Worm (Caenorhabditis elegans) whole organism, young adult: ENCODE data around the gene sru-30.
A peak's percentile ranks its signal among the peaks of the same experiment; 100 is the strongest.

ENCODE experiments used
- B0336.3 ChIP-seq: fragments of 200-800 bp; sonication (Bioruptor generic); IDR thresholded peaks from 2 replicates; pipeline ENCODE4 v1.3.6; 2022; ENCODE audit warnings: missing genetic modification characterization, missing compliant biosample characterization
- F33H1.4 ChIP-seq: fragments of 200-800 bp; sonication (Bioruptor generic); IDR thresholded peaks from 2 replicates; pipeline ENCODE4 v1.3.6; 2022; ENCODE audit warnings: missing genetic modification reagents, missing genetic modification characterization, missing compliant biosample characterization
- F37B4.10 ChIP-seq: fragments of 200-800 bp; sonication (Bioruptor generic); IDR thresholded peaks from 2 replicates; pipeline ENCODE4 v1.3.6; 2022; ENCODE audit warnings: missing genetic modification characterization, missing compliant biosample characterization
- F39B2.1 ChIP-seq: fragments of 200-800 bp; sonication (Bioruptor generic); IDR thresholded peaks from 2 replicates; pipeline ENCODE4 v1.3.6; 2022; ENCODE audit warnings: missing genetic modification reagents, missing genetic modification characterization, missing compliant biosample characterization
- F52B5.7 ChIP-seq: sonication (generic microtip); optimal IDR thresholded peaks from 2 replicates; lab custom pipeline; 2016; ENCODE audit warnings: mild to moderate bottlenecking, missing genetic modification characterization, missing compliant biosample characterization
- F57A8.1 ChIP-seq: fragments of 200-800 bp; sonication (Bioruptor generic); optimal IDR thresholded peaks from 2 replicates; lab custom pipeline; 2018; ENCODE audit warnings: mild to moderate bottlenecking, missing genetic modification characterization, moderate library complexity, missing compliant biosample characterization
- F57C9.4 ChIP-seq: sonication (generic microtip); optimal IDR thresholded peaks from 2 replicates; lab custom pipeline; 2017; ENCODE audit warnings: mild to moderate bottlenecking, missing genetic modification characterization, missing compliant biosample characterization
- T26A5.8 ChIP-seq: sonication (generic microtip); optimal IDR thresholded peaks from 2 replicates; lab custom pipeline; 2016; ENCODE audit warnings: missing genetic modification characterization, missing compliant biosample characterization
- Y79H2A.3 ChIP-seq: fragments of 200-800 bp; sonication (Bioruptor generic); conservative IDR thresholded peaks from 2 replicates; pipeline ENCODE4 v1.3.6; 2022; ENCODE audit warnings: missing genetic modification reagents, missing genetic modification characterization, missing compliant biosample characterization
- athp-1 ChIP-seq: sonication (generic microtip); optimal IDR thresholded peaks from 2 replicates; lab custom pipeline; 2017; ENCODE audit warnings: mild to moderate bottlenecking, missing genetic modification characterization, missing compliant biosample characterization
- attf-3 ChIP-seq: fragments of 200-800 bp; sonication (Bioruptor generic); conservative IDR thresholded peaks from 2 replicates; pipeline ENCODE4 v1.3.6; 2022; ENCODE audit warnings: missing genetic modification reagents, missing genetic modification characterization, missing compliant biosample characterization
- attf-6 ChIP-seq: fragments of 200-800 bp; sonication (Bioruptor generic); IDR thresholded peaks from 2 replicates; pipeline ENCODE4 v1.3.6; 2022; ENCODE audit warnings: missing genetic modification reagents, missing genetic modification characterization, missing compliant biosample characterization
- ccch-3 ChIP-seq: fragments of 200-800 bp; sonication (Bioruptor generic); optimal IDR thresholded peaks from 2 replicates; lab custom pipeline; 2018; ENCODE audit warnings: mild to moderate bottlenecking, missing genetic modification characterization, missing compliant biosample characterization
- ceh-27 ChIP-seq: fragments of 200-800 bp; sonication (Bioruptor generic); optimal IDR thresholded peaks from 2 replicates; lab custom pipeline; 2018; ENCODE audit warnings: mild to moderate bottlenecking, missing genetic modification characterization, moderate library complexity, missing compliant biosample characterization
- ceh-40 ChIP-seq: fragments of 200-800 bp; sonication (Bioruptor generic); IDR thresholded peaks from 2 replicates; pipeline ENCODE4 v1.3.6; 2022; ENCODE audit warnings: missing genetic modification characterization, missing compliant biosample characterization
- ceh-58 ChIP-seq: fragments of 200-800 bp; sonication (Bioruptor generic); IDR thresholded peaks from 2 replicates; pipeline ENCODE4 v1.3.6; 2022; ENCODE audit warnings: missing genetic modification characterization, missing compliant biosample characterization
- ceh-79 ChIP-seq: sonication (generic microtip); optimal IDR thresholded peaks from 2 replicates; lab custom pipeline; 2017; ENCODE audit warnings: mild to moderate bottlenecking, missing genetic modification characterization, missing compliant biosample characterization
- ceh-91 ChIP-seq: fragments of 200-800 bp; sonication (Bioruptor generic); IDR thresholded peaks from 2 replicates; pipeline ENCODE4 v1.3.6; 2022; ENCODE audit warnings: missing genetic modification reagents, missing genetic modification characterization, missing compliant biosample characterization
- dpff-1 ChIP-seq: sonication (generic microtip); optimal IDR thresholded peaks from 2 replicates; lab custom pipeline; 2017; ENCODE audit warnings: mild to moderate bottlenecking, missing genetic modification characterization, missing compliant biosample characterization
- dpl-1 ChIP-seq: fragments of 150-350 bp; optimal IDR thresholded peaks from 2 replicates; lab custom pipeline; 2014; ENCODE audit warnings: missing biosample characterization, missing genetic modification reagents, missing genetic modification characterization
- efl-1 ChIP-seq: fragments of 150-350 bp; optimal IDR thresholded peaks from 2 replicates; lab custom pipeline; 2014; ENCODE audit warnings: missing biosample characterization, missing genetic modification reagents, missing genetic modification characterization
- ekl-4 ChIP-seq: fragments of 200-800 bp; sonication (Bioruptor generic); IDR thresholded peaks from 2 replicates; pipeline ENCODE4 v1.3.6; 2022; ENCODE audit warnings: missing genetic modification reagents, missing genetic modification characterization, missing compliant biosample characterization
- ets-4 ChIP-seq: fragments of 200-800 bp; sonication (Bioruptor generic); optimal IDR thresholded peaks from 2 replicates; lab custom pipeline; 2018; ENCODE audit warnings: mild to moderate bottlenecking, missing genetic modification characterization, missing compliant biosample characterization
- hlh-12 ChIP-seq: sonication (generic microtip); optimal IDR thresholded peaks from 2 replicates; lab custom pipeline; 2016; ENCODE audit warnings: missing genetic modification characterization, missing compliant biosample characterization
- hmg-1.2 ChIP-seq: fragments of 200-800 bp; sonication (Bioruptor generic); IDR thresholded peaks from 2 replicates; pipeline ENCODE4 v1.3.6; 2022; ENCODE audit warnings: missing genetic modification reagents, missing genetic modification characterization, missing compliant biosample characterization
- hmg-20 ChIP-seq: fragments of 200-800 bp; sonication (Bioruptor generic); IDR thresholded peaks from 2 replicates; pipeline ENCODE4 v1.3.6; 2022; ENCODE audit warnings: missing genetic modification reagents, missing genetic modification characterization, missing compliant biosample characterization
- hsf-1 ChIP-seq: fragments of 200-800 bp; sonication (Bioruptor generic); IDR thresholded peaks from 2 replicates; pipeline ENCODE4 v1.3.6; 2022; ENCODE audit warnings: missing genetic modification reagents, missing genetic modification characterization, missing compliant biosample characterization
- lag-1 ChIP-seq: fragments of 200-800 bp; sonication (Bioruptor generic); IDR thresholded peaks from 2 replicates; pipeline ENCODE4 v1.3.6; 2022; ENCODE audit warnings: missing genetic modification reagents, missing genetic modification characterization, missing compliant biosample characterization
- let-607 ChIP-seq, 2 experiments: fragments of 200-800 bp in 1 of 2; sonication (Bioruptor generic) in 1 of 2; sonication (generic microtip) in 1 of 2; optimal IDR thresholded peaks; 2 replicates each; lab custom pipeline; 2016 to 2018; ENCODE audit warnings: mild to moderate bottlenecking in 2 of 2, missing compliant biosample characterization in 2 of 2, missing genetic modification characterization in 2 of 2, moderate library complexity in 2 of 2, missing genotype in 1 of 2
- lin-35 ChIP-seq, 3 experiments: fragments of 150-350 bp in 2 of 3; sonication (generic microtip) in 1 of 3; optimal IDR thresholded peaks; 2 replicates each; lab custom pipeline; 2014 to 2018; ENCODE audit warnings: missing biosample characterization in 3 of 3, missing genetic modification characterization in 3 of 3, missing genetic modification reagents in 3 of 3
- lin-40 ChIP-seq: sonication (generic microtip); optimal IDR thresholded peaks from 2 replicates; lab custom pipeline; 2016; ENCODE audit warnings: missing genetic modification characterization, mild to moderate bottlenecking, missing compliant biosample characterization, missing genotype, missing genetic modification reagents
- lin-54 ChIP-seq: fragments of 200-800 bp; sonication (Bioruptor generic); optimal IDR thresholded peaks from 2 replicates; lab custom pipeline; 2018; ENCODE audit warnings: mild to moderate bottlenecking, missing genetic modification characterization, missing compliant biosample characterization
- lsl-1 ChIP-seq: fragments of 200-800 bp; sonication (Bioruptor generic); optimal IDR thresholded peaks from 2 replicates; lab custom pipeline; 2018; ENCODE audit warnings: mild to moderate bottlenecking, missing genetic modification characterization, moderate library complexity, missing compliant biosample characterization
- madf-10 ChIP-seq: sonication (generic microtip); optimal IDR thresholded peaks from 2 replicates; lab custom pipeline; 2016; ENCODE audit warnings: mild to moderate bottlenecking, missing genetic modification characterization, missing compliant biosample characterization
- madf-6 ChIP-seq: fragments of 200-800 bp; sonication (Bioruptor generic); IDR thresholded peaks from 2 replicates; pipeline ENCODE4 v1.3.6; 2022; ENCODE audit warnings: missing genetic modification reagents, missing genetic modification characterization, missing compliant biosample characterization
- madf-8 ChIP-seq: fragments of 200-800 bp; sonication (Bioruptor generic); conservative IDR thresholded peaks from 2 replicates; pipeline ENCODE4 v1.3.6; 2022; ENCODE audit warnings: missing genetic modification reagents, missing genetic modification characterization, missing compliant biosample characterization
- nfya-1 ChIP-seq: sonication (generic microtip); optimal IDR thresholded peaks from 2 replicates; lab custom pipeline; 2017; ENCODE audit warnings: antibody characterized with exemption, missing compliant biosample characterization, missing genetic modification characterization, borderline replicate concordance; ENCODE audit not compliant: insufficient read depth
- nhr-120 ChIP-seq: fragments of 200-800 bp; sonication (Bioruptor generic); IDR thresholded peaks from 2 replicates; pipeline ENCODE4 v1.3.6; 2022; ENCODE audit warnings: missing genetic modification characterization, missing compliant biosample characterization
- repo-1 ChIP-seq: sonication (generic microtip); optimal IDR thresholded peaks from 2 replicates; lab custom pipeline; 2017; ENCODE audit warnings: mild to moderate bottlenecking, missing genetic modification characterization, missing compliant biosample characterization
- sdz-38 ChIP-seq: sonication (generic microtip); optimal IDR thresholded peaks from 2 replicates; lab custom pipeline; 2016; ENCODE audit warnings: missing genotype, missing genetic modification characterization, missing compliant biosample characterization
- snpc-1.1 ChIP-seq: sonication (generic microtip); optimal IDR thresholded peaks from 2 replicates; lab custom pipeline; 2017; ENCODE audit warnings: missing genetic modification characterization, mild to moderate bottlenecking, missing compliant biosample characterization, antibody characterized with exemption, moderate library complexity, missing genotype, missing genetic modification reagents; ENCODE audit not compliant: insufficient read depth
- snpc-4 ChIP-seq, 5 experiments: fragments of 150-350 bp in 1 of 5; sonication (generic microtip) in 4 of 5; optimal IDR thresholded peaks; 2 replicates each; lab custom pipeline; 2014 to 2018; ENCODE audit warnings: missing genetic modification characterization in 5 of 5, missing biosample characterization in 3 of 5, antibody characterized with exemption in 2 of 5, mild to moderate bottlenecking in 2 of 5, missing compliant biosample characterization in 2 of 5, missing genotype in 2 of 5, moderate library complexity in 2 of 5, missing genetic modification reagents in 1 of 5
- tlf-1 ChIP-seq: fragments of 200-800 bp; sonication (Bioruptor generic); optimal IDR thresholded peaks from 2 replicates; lab custom pipeline; 2018; ENCODE audit warnings: mild to moderate bottlenecking, missing genetic modification characterization, missing compliant biosample characterization
- xnd-1 ChIP-seq: sonication (generic microtip); optimal IDR thresholded peaks from 2 replicates; lab custom pipeline; 2016; ENCODE audit warnings: missing genotype, missing genetic modification reagents, missing genetic modification characterization, missing compliant biosample characterization
- zim-3 ChIP-seq: sonication (generic microtip); optimal IDR thresholded peaks from 2 replicates; lab custom pipeline; 2017; ENCODE audit warnings: mild to moderate bottlenecking, missing genetic modification characterization, moderate library complexity, missing compliant biosample characterization
- ztf-18 ChIP-seq: sonication (generic microtip); optimal IDR thresholded peaks from 2 replicates; lab custom pipeline; 2016; ENCODE audit warnings: missing genotype, mild to moderate bottlenecking, missing genetic modification characterization, missing compliant biosample characterization
- ztf-6 ChIP-seq: fragments of 200-800 bp; sonication (Bioruptor generic); IDR thresholded peaks from 2 replicates; pipeline ENCODE4 v1.3.6; 2022; ENCODE audit warnings: missing genetic modification reagents, missing genetic modification characterization, missing compliant biosample characterization

The sru-30 gene

ce11 chrV:9784215-9784614 lies 29.4 kb upstream of the sru-30 start:
- TF ChIP-seq lin-40 (tag; lab: Kevin White, UChicago) (no peak), repo-1 (tag; lab: Kevin White, UChicago) (no peak), ceh-91 (GFP tag; lab: Robert Waterston, UW) (peak; percentile 50; the same call in 1 of the 2 replicates), ccch-3 (GFP tag; lab: Kevin White, UChicago) (no peak), lag-1 (GFP tag; lab: Robert Waterston, UW) (no peak), tlf-1 (GFP tag; lab: Kevin White, UChicago) (no peak), F39B2.1 (GFP tag; lab: Robert Waterston, UW) (no peak), F33H1.4 (GFP tag; lab: Robert Waterston, UW) (peak; percentile 6; the same call in 1 of the 2 replicates), ceh-27 (GFP tag; lab: Kevin White, UChicago) (no peak), Y79H2A.3 (GFP tag; lab: Robert Waterston, UW) (no peak), madf-6 (peak; percentile 82), hlh-12 (tag; lab: Kevin White, UChicago) (no peak), dpff-1 (no peak), lin-35 (GFP tag; optimal IDR thresholded peaks at IDR 0.05; lab: Kevin White, UChicago) (no peak), ceh-40 (no peak), ekl-4 (no peak; the same call in 1 of the 2 replicates), nhr-120 (GFP tag; lab: Robert Waterston, UW) (no peak), T26A5.8 (tag; lab: Kevin White, UChicago) (no peak), sdz-38 (no peak), ztf-18 (tag; lab: Kevin White, UChicago) (no peak), ztf-6 (GFP tag; lab: Robert Waterston, UW) (no peak), efl-1 (GFP tag; lab: Kevin White, UChicago) (peak; percentile 56), madf-10 (tag; lab: Kevin White, UChicago) (no peak), madf-8 (GFP tag; lab: Robert Waterston, UW) (0 out of 2 replicates have a peak, but pooled peaks have one; percentile 21), lsl-1 (GFP tag; lab: Kevin White, UChicago) (peak; percentile 45), attf-6 (GFP tag; lab: Robert Waterston, UW) (no peak), hmg-20 (GFP tag; lab: Robert Waterston, UW) (no peak), F57C9.4 (tag; lab: Kevin White, UChicago) (no peak), ets-4 (GFP tag; lab: Kevin White, UChicago) (no peak), ceh-58 (no peak), xnd-1 (tag; lab: Kevin White, UChicago) (peak; percentile 49), let-607 (tag; optimal IDR thresholded peaks at IDR 0.05; lab: Kevin White, UChicago) (no peak), F57A8.1 (GFP tag; lab: Kevin White, UChicago) (no peak), dpl-1 (GFP tag; lab: Kevin White, UChicago) (peak; percentile 21), attf-3 (GFP tag; lab: Robert Waterston, UW) (no peak), F37B4.10 (GFP tag; lab: Robert Waterston, UW) (no peak)
- TF ChIP-seq, all 124 proteins: peak for 8

ce11 chrV:9786721-9787131 lies 26.9 kb upstream of the sru-30 start, which contains the start of gene F46B6.6:
F46B6.6 (minus strand) TSS chrV:9786868.
- TF ChIP-seq B0336.3 (GFP tag; lab: Robert Waterston, UW) (peak; percentile 47; the same call in 1 of the 2 replicates), hmg-1.2 (peak; percentile 27; the same call in 1 of the 2 replicates), ceh-79 (tag; lab: Kevin White, UChicago) (no peak), ztf-6 (GFP tag; lab: Robert Waterston, UW) (no peak), hsf-1 (peak; percentile 68), snpc-4 (GFP tag; optimal IDR thresholded peaks at IDR 0.05; lab: Kevin White, UChicago) (peak; percentile 33), snpc-4 (tag; optimal IDR thresholded peaks at IDR 0.05; lab: Kevin White, UChicago) (no peak), hlh-12 (tag; lab: Kevin White, UChicago) (no peak), nfya-1 (tag; lab: Kevin White, UChicago) (no peak), attf-6 (GFP tag; lab: Robert Waterston, UW) (no peak), snpc-1.1 (peak; percentile 11), zim-3 (tag; lab: Kevin White, UChicago) (peak; percentile 52), dpff-1 (no peak), lin-54 (GFP tag; lab: Kevin White, UChicago) (peak; percentile 21), F52B5.7 (tag; lab: Kevin White, UChicago) (peak; percentile 53), ccch-3 (GFP tag; lab: Kevin White, UChicago) (no peak), athp-1 (tag; lab: Kevin White, UChicago) (peak; percentile 62), ceh-91 (GFP tag; lab: Robert Waterston, UW) (no peak)
